Fruit fly (Drosophila melanogaster) whole organism, pupa: ENCODE measurements around the gene mRpL4.

Source experiments
- CG12605 ChIP-seq: fragments of 200-800 bp; sonication (Bioruptor generic); IDR thresholded peaks from 2 replicates; pipeline ENCODE4 v1.3.6; 2022; ENCODE audit warnings: missing biosample characterization, missing genetic modification characterization
- CG4496 ChIP-seq: fragments of 200-800 bp; sonication (Bioruptor generic); IDR thresholded peaks from 3 replicates; pipeline ENCODE4 v1.3.6; 2022; ENCODE audit warnings: missing biosample characterization, missing genetic modification characterization
- CG8159 ChIP-seq: fragments of 200-800 bp; sonication (Bioruptor generic); optimal IDR thresholded peaks from 3 replicates; lab custom pipeline; 2018; ENCODE audit warnings: missing biosample characterization, mild to moderate bottlenecking, missing genetic modification characterization, moderate library complexity
- CG8301 ChIP-seq: fragments of 200-800 bp; sonication (Bioruptor generic); optimal IDR thresholded peaks from 2 replicates; lab custom pipeline; 2018; ENCODE audit warnings: missing biosample characterization, mild to moderate bottlenecking, missing genetic modification characterization
- CG9948 ChIP-seq: fragments of 200-800 bp; sonication (Bioruptor generic); optimal IDR thresholded peaks from 2 replicates; lab custom pipeline; 2018; ENCODE audit warnings: missing biosample characterization, mild to moderate bottlenecking, missing genetic modification characterization, moderate library complexity
- fd96Ca ChIP-seq: fragments of 200-800 bp; sonication (Bioruptor generic); IDR thresholded peaks from 3 replicates; pipeline ENCODE4 v1.3.6; 2022; ENCODE audit warnings: missing biosample characterization, missing genetic modification characterization
- gl ChIP-seq: fragments of 200-800 bp; sonication (Bioruptor generic); optimal IDR thresholded peaks from 2 replicates; lab custom pipeline; 2018; ENCODE audit warnings: missing biosample characterization, mild to moderate bottlenecking, missing genetic modification characterization

dm6 chr2L:16350160-16350633 lies 21.3 kb upstream of the mRpL4 start:
- TF ChIP-seq fd96Ca: peak; percentile 62; the same call in 2 of the 3 replicates
- TF ChIP-seq CG8301 (tag; lab: Kevin White, UChicago): no peak
- TF ChIP-seq CG12605 (GFP tag; lab: Robert Waterston, UW): no peak; the same call in 1 of the 2 replicates
- TF ChIP-seq CG4496 (GFP tag; lab: Robert Waterston, UW): peak; percentile 77; the same call in 2 of the 3 replicates
- TF ChIP-seq CG9948 (tag; lab: Kevin White, UChicago): no peak
- TF ChIP-seq CG8159 (tag; lab: Kevin White, UChicago): no peak
- TF ChIP-seq gl: no peak
